Fruit fly (Drosophila melanogaster) whole organism, embryonic: ENCODE data around the gene corolla.

Experiments used
- ATbp ChIP-seq: fragments of 200-800 bp; sonication (Bioruptor generic); optimal IDR thresholded peaks from 2 replicates; lab custom pipeline; 2017; ENCODE audit warnings: missing biosample characterization, mild to moderate bottlenecking, missing genetic modification characterization, missing genetic modification reagents
- Awh ChIP-seq: fragments of 200-800 bp; sonication (Bioruptor generic); IDR thresholded peaks from 2 replicates; pipeline ENCODE4, ENCODE4 v1.3.6; 2022; ENCODE audit warnings: missing biosample characterization, missing genetic modification characterization
- CG10267 ChIP-seq: fragments of 200-800 bp; sonication (Bioruptor generic); optimal IDR thresholded peaks from 2 replicates; lab custom pipeline; 2018; ENCODE audit warnings: missing biosample characterization, mild to moderate bottlenecking, missing genetic modification characterization, moderate library complexity
- CG10979 ChIP-seq: fragments of 200-800 bp; sonication (Bioruptor generic); optimal IDR thresholded peaks from 2 replicates; lab custom pipeline; 2018; ENCODE audit warnings: missing biosample characterization, mild to moderate bottlenecking, missing genetic modification characterization, moderate library complexity
- CG13894 ChIP-seq: fragments of 200-800 bp; sonication (Bioruptor generic); optimal IDR thresholded peaks from 3 replicates; lab custom pipeline; 2018; ENCODE audit warnings: missing biosample characterization, mild to moderate bottlenecking, missing genetic modification characterization, moderate library complexity
- CG15601 ChIP-seq: fragments of 200-800 bp; sonication (Bioruptor generic); optimal IDR thresholded peaks from 3 replicates; lab custom pipeline; 2019; ENCODE audit warnings: missing biosample characterization, mild to moderate bottlenecking, missing genetic modification characterization, moderate library complexity
- CG16813 ChIP-seq: fragments of 200-800 bp; sonication (Bioruptor generic); IDR thresholded peaks from 3 replicates; pipeline ENCODE4 v1.3.6; 2022; ENCODE audit warnings: missing biosample characterization, missing genetic modification characterization; ENCODE audit not compliant: partially characterized antibody
- CG18619 ChIP-seq: fragments of 200-800 bp; sonication (Bioruptor generic); optimal IDR thresholded peaks from 3 replicates; lab custom pipeline; 2017; ENCODE audit warnings: missing biosample characterization, mild to moderate bottlenecking, missing genetic modification characterization
- CG2120 ChIP-seq: fragments of 200-800 bp; sonication (Bioruptor generic); optimal IDR thresholded peaks from 3 replicates; lab custom pipeline; 2016; ENCODE audit warnings: missing biosample characterization, missing genetic modification characterization
- CG2875 ChIP-seq: fragments of 200-800 bp; sonication (Bioruptor generic); optimal IDR thresholded peaks from 2 replicates; lab custom pipeline; 2017; ENCODE audit warnings: missing biosample characterization, mild to moderate bottlenecking, missing genetic modification characterization, missing genetic modification reagents
- CG34376 ChIP-seq: fragments of 200-800 bp; sonication (Bioruptor generic); optimal IDR thresholded peaks from 2 replicates; lab custom pipeline; 2018; ENCODE audit warnings: missing biosample characterization, mild to moderate bottlenecking, missing genetic modification characterization
- CG3847 ChIP-seq: fragments of 200-800 bp; sonication (Bioruptor generic); IDR thresholded peaks from 2 replicates; pipeline ENCODE4 v1.3.6; 2022; ENCODE audit warnings: missing biosample characterization, missing genetic modification characterization
- CG4360 ChIP-seq: fragments of 200-800 bp; sonication (Bioruptor generic); IDR thresholded peaks from 2 replicates; pipeline ENCODE4 v1.3.6; 2022; ENCODE audit warnings: missing biosample characterization, missing genetic modification characterization
- CG7928 ChIP-seq: fragments of 200-800 bp; sonication (Bioruptor generic); optimal IDR thresholded peaks from 2 replicates; lab custom pipeline; 2017; ENCODE audit warnings: missing biosample characterization, mild to moderate bottlenecking, missing genetic modification characterization
- CG8281 ChIP-seq: fragments of 200-800 bp; sonication (Bioruptor generic); optimal IDR thresholded peaks from 2 replicates; lab custom pipeline; 2018; ENCODE audit warnings: missing biosample characterization, mild to moderate bottlenecking, missing genetic modification characterization, moderate library complexity
- CG8359 ChIP-seq: fragments of 200-800 bp; sonication (Bioruptor generic); optimal IDR thresholded peaks from 2 replicates; lab custom pipeline; 2017; ENCODE audit warnings: missing biosample characterization, mild to moderate bottlenecking, missing genetic modification characterization, borderline replicate concordance
- CG8388 ChIP-seq: fragments of 200-800 bp; sonication (Bioruptor generic); optimal IDR thresholded peaks from 2 replicates; lab custom pipeline; 2019; ENCODE audit warnings: missing biosample characterization, mild to moderate bottlenecking, missing genetic modification characterization, moderate library complexity
- CG8924 ChIP-seq: fragments of 200-800 bp; optimal IDR thresholded peaks from 3 replicates; lab custom pipeline; 2019; ENCODE audit warnings: missing biosample characterization, mild to moderate bottlenecking, missing genetic modification characterization, moderate library complexity
- D19A ChIP-seq: fragments of 200-800 bp; optimal IDR thresholded peaks from 3 replicates; lab custom pipeline; 2019; ENCODE audit warnings: missing biosample characterization, mild to moderate bottlenecking, missing genetic modification characterization, moderate library complexity
- Hand ChIP-seq: fragments of 200-800 bp; sonication (Bioruptor generic); optimal IDR thresholded peaks from 2 replicates; lab custom pipeline; 2017; ENCODE audit warnings: mild to moderate bottlenecking, missing biosample characterization, missing genetic modification reagents, missing genetic modification characterization
- HmgD ChIP-seq: fragments of 200-800 bp; sonication (Bioruptor generic); optimal IDR thresholded peaks from 3 replicates; lab custom pipeline; 2016; ENCODE audit warnings: missing biosample characterization, missing genetic modification characterization
- HmgZ ChIP-seq: fragments of 200-800 bp; sonication (Bioruptor generic); optimal IDR thresholded peaks from 2 replicates; lab custom pipeline; 2018; ENCODE audit warnings: missing biosample characterization, mild to moderate bottlenecking, missing genetic modification characterization
- Lpt ChIP-seq: fragments of >200 bp; optimal IDR thresholded peaks from 2 replicates; lab custom pipeline; 2018; ENCODE audit warnings: missing biosample characterization, missing genetic modification characterization
- PHDP ChIP-seq: fragments of 200-800 bp; sonication (Bioruptor generic); optimal IDR thresholded peaks from 3 replicates; lab custom pipeline; 2018; ENCODE audit warnings: missing biosample characterization, mild to moderate bottlenecking, missing genetic modification characterization, moderate library complexity
- Sry-β ChIP-seq: fragments of 200-800 bp; sonication (Bioruptor generic); optimal IDR thresholded peaks from 2 replicates; lab custom pipeline; 2018; ENCODE audit warnings: missing biosample characterization, mild to moderate bottlenecking, missing genetic modification characterization, moderate library complexity
- Ssrp ChIP-seq: fragments of 200-800 bp; sonication (Bioruptor generic); optimal IDR thresholded peaks from 2 replicates; lab custom pipeline; 2018; ENCODE audit warnings: missing biosample characterization, mild to moderate bottlenecking, missing genetic modification characterization, moderate library complexity
- Taf1 ChIP-seq: fragments of 200-800 bp; sonication (Bioruptor generic); IDR thresholded peaks from 2 replicates; pipeline ENCODE4 v1.3.6; 2022; ENCODE audit warnings: missing biosample characterization, missing genetic modification characterization
- Tbp ChIP-seq: fragments of >200 bp; optimal IDR thresholded peaks from 2 replicates; lab custom pipeline; 2018; ENCODE audit warnings: missing biosample characterization, missing genetic modification characterization
- aop ChIP-seq: fragments of 200-800 bp; sonication (Bioruptor generic); IDR thresholded peaks from 2 replicates; pipeline ENCODE4 v1.3.6; 2022; ENCODE audit warnings: missing biosample characterization, missing genetic modification characterization
- dysf ChIP-seq: fragments of 200-800 bp; sonication (Bioruptor generic); IDR thresholded peaks from 3 replicates; pipeline ENCODE4 v1.3.6; 2022; ENCODE audit warnings: missing biosample characterization, missing genetic modification characterization
- exex ChIP-seq: fragments of 200-800 bp; sonication (Bioruptor generic); optimal IDR thresholded peaks from 4 replicates; lab custom pipeline; 2018; ENCODE audit warnings: missing biosample characterization, mild to moderate bottlenecking, missing genetic modification characterization, moderate library complexity
- grn ChIP-seq: fragments of 200-800 bp; sonication (Bioruptor generic); optimal IDR thresholded peaks from 3 replicates; lab custom pipeline; 2017; ENCODE audit warnings: missing biosample characterization, missing genetic modification characterization
- ham ChIP-seq: fragments of 200-800 bp; sonication (Bioruptor generic); IDR thresholded peaks from 2 replicates; pipeline ENCODE4 v1.3.6; 2022; ENCODE audit warnings: missing biosample characterization, missing genetic modification characterization
- hth ChIP-seq: fragments of >200 bp; optimal IDR thresholded peaks from 2 replicates; lab custom pipeline; 2017; ENCODE audit warnings: inconsistent platforms
- klu ChIP-seq: fragments of 200-800 bp; sonication (Bioruptor generic); IDR thresholded peaks from 2 replicates; pipeline ENCODE4 v1.3.6; 2022; ENCODE audit warnings: missing biosample characterization, missing genetic modification characterization
- peb ChIP-seq: fragments of 200-800 bp; sonication (Bioruptor generic); IDR thresholded peaks from 2 replicates; pipeline ENCODE4 v1.3.6; 2022; ENCODE audit warnings: missing biosample characterization, missing genetic modification characterization
- pnt ChIP-seq: fragments of 200-800 bp; sonication (Bioruptor generic); optimal IDR thresholded peaks from 3 replicates; lab custom pipeline; 2016; ENCODE audit warnings: missing biosample characterization, missing genetic modification characterization
- ro ChIP-seq: fragments of 200-800 bp; sonication (Bioruptor generic); IDR thresholded peaks from 2 replicates; pipeline ENCODE4 v1.3.6; 2022; ENCODE audit warnings: missing biosample characterization, missing genetic modification characterization
- row ChIP-seq: fragments of 200-800 bp; sonication (Bioruptor generic); IDR thresholded peaks from 3 replicates; pipeline ENCODE4 v1.3.6; 2022; ENCODE audit warnings: missing biosample characterization, missing genetic modification characterization
- salm ChIP-seq: fragments of 200-800 bp; sonication (Bioruptor generic); optimal IDR thresholded peaks from 2 replicates; lab custom pipeline; 2018; ENCODE audit warnings: missing biosample characterization, mild to moderate bottlenecking, missing genetic modification characterization
- sd ChIP-seq: fragments of 200-800 bp; sonication (Bioruptor generic); optimal IDR thresholded peaks from 3 replicates; lab custom pipeline; 2018; ENCODE audit warnings: missing biosample characterization, mild to moderate bottlenecking, missing genetic modification characterization, moderate library complexity
- sima ChIP-seq: fragments of 200-800 bp; sonication (Bioruptor generic); optimal IDR thresholded peaks from 2 replicates; lab custom pipeline; 2016; ENCODE audit warnings: missing biosample characterization, missing genetic modification characterization
- sisA ChIP-seq: fragments of 200-800 bp; sonication (Bioruptor generic); IDR thresholded peaks from 2 replicates; pipeline ENCODE4 v1.3.6; 2022; ENCODE audit warnings: missing biosample characterization, missing genetic modification characterization
- slou ChIP-seq: fragments of 200-800 bp; sonication (Bioruptor generic); optimal IDR thresholded peaks from 3 replicates; lab custom pipeline; 2016; ENCODE audit warnings: missing biosample characterization, missing genetic modification characterization
- sug ChIP-seq: fragments of 200-800 bp; optimal IDR thresholded peaks from 2 replicates; lab custom pipeline; 2019; ENCODE audit warnings: missing biosample characterization, mild to moderate bottlenecking, missing genetic modification characterization, moderate library complexity
- tio ChIP-seq: fragments of 200-800 bp; sonication (Bioruptor generic); optimal IDR thresholded peaks from 2 replicates; lab custom pipeline; 2017; ENCODE audit warnings: missing biosample characterization, missing genetic modification characterization, inconsistent platforms
- twi ChIP-seq: fragments of 200-800 bp; optimal IDR thresholded peaks from 2 replicates; lab custom pipeline; 2019; ENCODE audit warnings: missing biosample characterization, mild to moderate bottlenecking, missing genetic modification characterization, moderate library complexity
- wdn ChIP-seq: fragments of 200-800 bp; sonication (Bioruptor generic); IDR thresholded peaks from 2 replicates; pipeline ENCODE4 v1.3.6; 2022; ENCODE audit warnings: missing biosample characterization, missing genetic modification characterization
- z ChIP-seq: fragments of 200-800 bp; sonication (Bioruptor generic); IDR thresholded peaks from 3 replicates; pipeline ENCODE4 v1.3.6; 2022; ENCODE audit warnings: missing biosample characterization, missing genetic modification characterization

Gene corolla

DNA sequence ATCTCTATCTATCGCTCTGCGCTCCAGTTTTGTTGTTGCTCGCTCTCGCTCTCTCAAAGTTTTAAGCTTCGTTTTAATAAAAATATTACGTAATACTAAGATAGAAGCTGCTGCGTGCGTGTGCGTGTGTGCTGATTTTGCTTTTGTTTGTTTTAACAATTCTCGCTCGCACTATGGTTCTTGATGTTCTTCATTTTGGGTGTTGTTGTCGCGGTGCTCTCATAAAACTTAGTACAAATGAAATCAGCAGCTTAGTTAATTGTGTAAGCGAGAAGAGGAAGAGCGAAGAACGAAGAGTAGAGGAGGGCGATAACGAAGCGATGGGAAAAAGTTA is 27.2 kb upstream of the corolla start (continued):
- no peak for TF ChIP-seq Lpt (GFP tag; lab: Kevin White, UChicago)
- peak; percentile 27 for TF ChIP-seq CG8924 (tag; lab: Kevin White, UChicago)
- TF ChIP-seq HmgZ = peak; percentile 24
- no peak for TF ChIP-seq CG15601
- TF ChIP-seq z (GFP tag; lab: Robert Waterston, UW) = no peak
- no peak for TF ChIP-seq Awh (GFP tag; lab: Robert Waterston, UW)
- no peak for TF ChIP-seq HmgD (GFP tag; lab: Kevin White, UChicago)
- no peak for TF ChIP-seq CG16813 (GFP tag; lab: Robert Waterston, UW)
- TF ChIP-seq D19A = no peak
- peak; percentile 85 for TF ChIP-seq CG34376
- no peak for TF ChIP-seq sisA (GFP tag; lab: Robert Waterston, UW)
- peak; percentile 9 for TF ChIP-seq sug (tag; lab: Kevin White, UChicago)
- no peak for TF ChIP-seq tio (GFP tag; lab: Kevin White, UChicago)
- TF ChIP-seq CG4360 (GFP tag; lab: Robert Waterston, UW) = 0 out of 2 replicates have a peak, but pooled peaks have one; percentile 48

DNA sequence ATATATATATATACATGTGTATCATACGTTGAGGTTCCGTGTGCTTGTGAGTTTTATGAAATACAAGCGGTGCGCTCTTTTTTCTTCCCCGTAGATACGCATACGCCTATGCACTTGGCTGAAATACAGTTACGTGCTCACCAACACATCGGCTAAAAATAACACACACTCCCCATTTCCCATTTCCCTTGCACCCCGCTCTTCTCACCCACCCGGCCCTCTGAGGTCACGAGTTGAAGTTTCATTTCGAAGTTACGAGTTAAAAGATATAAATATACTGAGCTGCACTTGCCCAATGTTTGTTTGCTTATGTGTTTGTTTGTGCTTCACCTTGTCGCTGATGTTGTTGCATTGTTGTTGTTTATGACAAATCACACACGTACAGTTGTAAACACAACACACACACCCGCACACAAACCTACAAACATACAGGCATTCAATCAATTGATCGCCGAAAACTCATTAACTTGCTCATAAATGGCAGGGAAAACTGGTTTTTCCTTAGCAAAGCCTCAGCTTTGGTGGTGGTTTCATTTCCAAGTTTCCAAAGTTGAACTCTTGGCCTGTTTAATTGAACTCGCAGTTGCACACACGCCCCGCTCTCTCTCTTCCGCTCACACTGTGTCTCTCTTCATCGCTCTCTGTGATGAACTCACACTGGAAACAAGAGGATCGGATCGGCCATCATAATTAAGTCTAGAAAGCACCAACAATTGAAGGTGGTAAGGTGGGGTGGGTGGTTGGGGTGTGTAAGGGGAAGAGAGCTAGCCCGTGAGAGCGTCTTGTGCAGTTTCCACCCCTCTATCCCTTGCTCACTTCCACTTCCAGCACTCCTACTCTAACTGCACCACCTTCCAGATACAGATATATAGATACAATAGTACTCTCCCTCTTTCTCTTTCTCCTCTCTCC is 26.6 kb upstream of the corolla start:
- no peak for TF ChIP-seq dysf
- TF ChIP-seq Taf1 (GFP tag; lab: Robert Waterston, UW) = no peak
- no peak for TF ChIP-seq CG3847
- no peak for TF ChIP-seq sima
- TF ChIP-seq CG8359 (GFP tag; lab: Kevin White, UChicago) = no peak
- no peak for TF ChIP-seq PHDP (tag; lab: Kevin White, UChicago)
- no peak for TF ChIP-seq salm (tag; lab: Kevin White, UChicago)
- TF ChIP-seq ham (GFP tag; lab: Robert Waterston, UW) = no peak
- TF ChIP-seq Ssrp (tag; lab: Kevin White, UChicago) = no peak
- no peak for TF ChIP-seq Tbp (GFP tag; lab: Kevin White, UChicago)
- no peak for TF ChIP-seq CG2875 (GFP tag; lab: Kevin White, UChicago)
- TF ChIP-seq sd (tag; lab: Kevin White, UChicago) = no peak
- no peak for TF ChIP-seq CG13894 (tag; lab: Kevin White, UChicago)
- TF ChIP-seq Hand (GFP tag; lab: Kevin White, UChicago) = no peak
- no peak for TF ChIP-seq CG10979
- no peak for TF ChIP-seq row (GFP tag; lab: Robert Waterston, UW)
- no peak for TF ChIP-seq ro
- TF ChIP-seq ATbp = peak; percentile 50
- TF ChIP-seq Sry-β = no peak
- no peak for TF ChIP-seq exex
- no peak for TF ChIP-seq grn (GFP tag; lab: Kevin White, UChicago)
- TF ChIP-seq CG8388 (GFP tag; lab: Kevin White, UChicago) = no peak
- TF ChIP-seq CG7928 (GFP tag; lab: Kevin White, UChicago) = no peak
- TF ChIP-seq slou (GFP tag; lab: Kevin White, UChicago) = no peak
- no peak for TF ChIP-seq twi (tag; lab: Kevin White, UChicago)
- TF ChIP-seq peb (GFP tag; lab: Robert Waterston, UW) = no peak
- 0 out of 2 replicates have a peak, but pooled peaks have one; percentile 10 for TF ChIP-seq wdn
- no peak for TF ChIP-seq CG8281 (tag; lab: Kevin White, UChicago)
- TF ChIP-seq aop = no peak
- TF ChIP-seq CG2120 = no peak
- no peak for TF ChIP-seq pnt
- TF ChIP-seq hth (lab: Kevin White, UChicago) = no peak
- TF ChIP-seq CG18619 (GFP tag; lab: Kevin White, UChicago) = no peak
- no peak for TF ChIP-seq CG10267 (tag; lab: Kevin White, UChicago)
- no peak for TF ChIP-seq klu (GFP tag; lab: Robert Waterston, UW)
